Fruit fly (Drosophila melanogaster) whole organism, embryonic: ENCODE data around the gene Pep.

Experiments
- CG11695 ChIP-seq: fragments of 200-800 bp; sonication (Bioruptor generic); IDR thresholded peaks from 3 replicates; pipeline ENCODE4 v1.3.6; 2022; ENCODE audit warnings: missing biosample characterization, missing genetic modification characterization
- CG12155 ChIP-seq: fragments of 200-800 bp; sonication (Bioruptor generic); optimal IDR thresholded peaks from 3 replicates; lab custom pipeline; 2016; ENCODE audit warnings: missing biosample characterization, missing genetic modification characterization
- CG1529 ChIP-seq: fragments of 200-800 bp; sonication (Bioruptor generic); optimal IDR thresholded peaks from 3 replicates; lab custom pipeline; 2018; ENCODE audit warnings: missing biosample characterization, missing genetic modification characterization
- CG15479 ChIP-seq: fragments of 200-800 bp; sonication (Bioruptor generic); optimal IDR thresholded peaks from 3 replicates; lab custom pipeline; 2019; ENCODE audit warnings: missing biosample characterization, mild to moderate bottlenecking, missing genetic modification characterization, moderate library complexity
- CG15696 ChIP-seq: fragments of 200-800 bp; sonication (Bioruptor generic); optimal IDR thresholded peaks from 2 replicates; lab custom pipeline; 2019; ENCODE audit warnings: missing biosample characterization, mild to moderate bottlenecking, missing genetic modification characterization, moderate library complexity
- CG1602 ChIP-seq: fragments of 200-800 bp; sonication (Bioruptor generic); optimal IDR thresholded peaks from 3 replicates; lab custom pipeline; 2016; ENCODE audit warnings: missing biosample characterization, missing genetic modification characterization
- CG17568 ChIP-seq: fragments of 200-800 bp; sonication (Bioruptor generic); optimal IDR thresholded peaks from 2 replicates; lab custom pipeline; 2018; ENCODE audit warnings: missing biosample characterization, mild to moderate bottlenecking, missing genetic modification characterization, moderate library complexity
- CG3163 ChIP-seq: fragments of 200-800 bp; sonication (Bioruptor generic); optimal IDR thresholded peaks from 3 replicates; lab custom pipeline; 2016; ENCODE audit warnings: missing biosample characterization, missing genetic modification characterization
- CG32532 ChIP-seq: fragments of 200-800 bp; sonication (Bioruptor generic); IDR thresholded peaks from 2 replicates; pipeline ENCODE4 v1.3.6; 2022; ENCODE audit warnings: missing biosample characterization, missing genetic modification characterization
- CG34376 ChIP-seq: fragments of 200-800 bp; sonication (Bioruptor generic); optimal IDR thresholded peaks from 2 replicates; lab custom pipeline; 2018; ENCODE audit warnings: missing biosample characterization, mild to moderate bottlenecking, missing genetic modification characterization
- CG34422 ChIP-seq: fragments of 200-800 bp; sonication (Bioruptor generic); IDR thresholded peaks from 3 replicates; pipeline ENCODE4 v1.3.6; 2022; ENCODE audit warnings: missing biosample characterization, missing genetic modification characterization
- CG4404 ChIP-seq: fragments of 200-800 bp; sonication (Bioruptor generic); IDR thresholded peaks from 2 replicates; pipeline ENCODE4 v1.3.6; 2022; ENCODE audit warnings: missing biosample characterization, missing genetic modification characterization
- CG6689 ChIP-seq: fragments of 200-800 bp; sonication (Bioruptor generic); IDR thresholded peaks from 2 replicates; pipeline ENCODE4 v1.3.6; 2022; ENCODE audit warnings: missing biosample characterization, missing genetic modification characterization
- CG7745 ChIP-seq: fragments of 200-800 bp; sonication (Bioruptor generic); optimal IDR thresholded peaks from 2 replicates; lab custom pipeline; 2018; ENCODE audit warnings: missing biosample characterization, mild to moderate bottlenecking, missing genetic modification characterization, moderate library complexity
- CG8765 ChIP-seq: fragments of 200-800 bp; sonication (Bioruptor generic); IDR thresholded peaks from 2 replicates; pipeline ENCODE4 v1.3.6; 2022; ENCODE audit warnings: missing biosample characterization, missing genetic modification characterization
- CG9609 ChIP-seq: fragments of 200-800 bp; sonication (Bioruptor generic); optimal IDR thresholded peaks from 3 replicates; lab custom pipeline; 2016; ENCODE audit warnings: missing biosample characterization, missing genetic modification characterization
- CTCF ChIP-seq: fragments of 200-800 bp; sonication (Bioruptor generic); optimal IDR thresholded peaks from 2 replicates; lab custom pipeline; 2017; ENCODE audit warnings: missing biosample characterization, mild to moderate bottlenecking, missing genetic modification characterization, moderate library complexity
- CoRest ChIP-seq: fragments of 200-800 bp; sonication (Bioruptor generic); optimal IDR thresholded peaks from 3 replicates; lab custom pipeline; 2018; ENCODE audit warnings: missing biosample characterization, mild to moderate bottlenecking, missing genetic modification characterization, moderate library complexity
- CrebB ChIP-seq: fragments of 200-800 bp; sonication (Bioruptor generic); optimal IDR thresholded peaks from 3 replicates; lab custom pipeline; 2018; ENCODE audit warnings: missing biosample characterization, mild to moderate bottlenecking, missing genetic modification characterization
- Drgx ChIP-seq: fragments of 200-800 bp; sonication (Bioruptor generic); IDR thresholded peaks from 2 replicates; pipeline ENCODE4 v1.3.6; 2022; ENCODE audit warnings: missing biosample characterization, missing genetic modification characterization
- E2f1 ChIP-seq: fragments of 200-800 bp; sonication (Bioruptor generic); IDR thresholded peaks from 2 replicates; pipeline ENCODE4 v1.3.6; 2022; ENCODE audit warnings: missing biosample characterization, missing genetic modification characterization
- Elba2 ChIP-seq: fragments of 200-800 bp; sonication (Bioruptor generic); optimal IDR thresholded peaks from 3 replicates; lab custom pipeline; 2016; ENCODE audit warnings: missing biosample characterization, missing genetic modification characterization
- GATAe ChIP-seq: fragments of 200-800 bp; sonication (Bioruptor generic); conservative IDR thresholded peaks from 2 replicates; pipeline ENCODE4 v1.3.6; 2022; ENCODE audit warnings: missing biosample characterization, missing genetic modification characterization
- HLH54F ChIP-seq: fragments of 200-800 bp; sonication (Bioruptor generic); optimal IDR thresholded peaks from 3 replicates; lab custom pipeline; 2016; ENCODE audit warnings: missing biosample characterization, missing genetic modification characterization
- Hsf ChIP-seq: fragments of 200-800 bp; sonication (Bioruptor generic); optimal IDR thresholded peaks from 3 replicates; lab custom pipeline; 2016; ENCODE audit warnings: missing biosample characterization, missing genetic modification characterization
- Jarid2 ChIP-seq: fragments of 200-800 bp; sonication (Bioruptor generic); optimal IDR thresholded peaks from 3 replicates; lab custom pipeline; 2017; ENCODE audit warnings: mild to moderate bottlenecking, missing biosample characterization, missing genetic modification reagents, missing genetic modification characterization
- Lhr ChIP-seq: fragments of 200-800 bp; sonication (Bioruptor generic); optimal IDR thresholded peaks from 3 replicates; lab custom pipeline; 2017; ENCODE audit warnings: mild to moderate bottlenecking, missing biosample characterization, missing genetic modification reagents, missing genetic modification characterization
- Mes4 ChIP-seq: fragments of 200-800 bp; sonication (Bioruptor generic); optimal IDR thresholded peaks from 2 replicates; lab custom pipeline; 2016; ENCODE audit warnings: missing biosample characterization, missing genetic modification characterization
- Nf-YC ChIP-seq: fragments of 200-800 bp; optimal IDR thresholded peaks from 3 replicates; lab custom pipeline; 2019; ENCODE audit warnings: missing biosample characterization, mild to moderate bottlenecking, missing genetic modification characterization, moderate library complexity
- Six4 ChIP-seq: fragments of 200-800 bp; sonication (Bioruptor generic); optimal IDR thresholded peaks from 2 replicates; lab custom pipeline; 2016; ENCODE audit warnings: missing biosample characterization, missing genetic modification characterization
- TFAM ChIP-seq: fragments of 200-800 bp; sonication (Bioruptor generic); optimal IDR thresholded peaks from 2 replicates; lab custom pipeline; 2017; ENCODE audit warnings: missing biosample characterization, missing genetic modification characterization, inconsistent platforms
- az2 ChIP-seq: fragments of 200-800 bp; sonication (Bioruptor generic); optimal IDR thresholded peaks from 3 replicates; lab custom pipeline; 2016; ENCODE audit warnings: missing biosample characterization, missing genetic modification characterization
- bcd ChIP-seq: fragments of 200-800 bp; sonication (Bioruptor generic); optimal IDR thresholded peaks from 2 replicates; lab custom pipeline; 2017; ENCODE audit warnings: missing biosample characterization, mild to moderate bottlenecking, missing genetic modification characterization
- bigmax ChIP-seq: fragments of 200-800 bp; sonication (Bioruptor generic); optimal IDR thresholded peaks from 2 replicates; lab custom pipeline; 2018; ENCODE audit warnings: missing biosample characterization, mild to moderate bottlenecking, missing genetic modification characterization
- cad ChIP-seq: fragments of >200 bp; optimal IDR thresholded peaks from 2 replicates; lab custom pipeline; 2017; ENCODE audit warnings: missing biosample characterization, missing genetic modification characterization
- chm ChIP-seq: fragments of 200-800 bp; sonication (Bioruptor generic); IDR thresholded peaks from 2 replicates; pipeline ENCODE4 v1.3.6; 2022; ENCODE audit warnings: missing biosample characterization, missing genetic modification characterization
- dm ChIP-seq: fragments of 200-800 bp; sonication (Bioruptor generic); optimal IDR thresholded peaks from 3 replicates; lab custom pipeline; 2016; ENCODE audit warnings: missing biosample characterization, missing genetic modification characterization
- gem ChIP-seq: fragments of 200-800 bp; sonication (Bioruptor generic); optimal IDR thresholded peaks from 2 replicates; lab custom pipeline; 2019; ENCODE audit warnings: missing biosample characterization, mild to moderate bottlenecking, missing genetic modification characterization, moderate library complexity
- gfzf ChIP-seq: fragments of 200-800 bp; sonication (Bioruptor generic); optimal IDR thresholded peaks from 2 replicates; lab custom pipeline; 2016; ENCODE audit warnings: missing biosample characterization, mild to moderate bottlenecking, missing genetic modification characterization, moderate library complexity
- gro ChIP-seq: fragments of 200-800 bp; sonication (Bioruptor generic); optimal IDR thresholded peaks from 2 replicates; lab custom pipeline; 2016; ENCODE audit warnings: missing biosample characterization, missing genetic modification characterization
- h ChIP-seq: fragments of >200 bp; optimal IDR thresholded peaks from 2 replicates; lab custom pipeline; 2017
- jigr1 ChIP-seq: fragments of 200-800 bp; sonication (Bioruptor generic); IDR thresholded peaks from 3 replicates; pipeline ENCODE4 v1.3.6; 2022; ENCODE audit warnings: missing biosample characterization, missing genetic modification characterization
- mld ChIP-seq: fragments of 200-800 bp; sonication (Bioruptor generic); IDR thresholded peaks from 3 replicates; pipeline ENCODE4 v1.3.6; 2022; ENCODE audit warnings: missing biosample characterization, missing genetic modification characterization; ENCODE audit not compliant: partially characterized antibody
- nerfin-1 ChIP-seq: fragments of 200-800 bp; sonication (Bioruptor generic); optimal IDR thresholded peaks from 3 replicates; lab custom pipeline; 2019; ENCODE audit warnings: missing biosample characterization, mild to moderate bottlenecking, missing genetic modification characterization, moderate library complexity
- peb ChIP-seq: fragments of 200-800 bp; sonication (Bioruptor generic); IDR thresholded peaks from 2 replicates; pipeline ENCODE4 v1.3.6; 2022; ENCODE audit warnings: missing biosample characterization, missing genetic modification characterization
- salm ChIP-seq: fragments of 200-800 bp; sonication (Bioruptor generic); optimal IDR thresholded peaks from 2 replicates; lab custom pipeline; 2018; ENCODE audit warnings: missing biosample characterization, mild to moderate bottlenecking, missing genetic modification characterization
- sqz ChIP-seq: fragments of 200-800 bp; sonication (Bioruptor generic); optimal IDR thresholded peaks from 3 replicates; lab custom pipeline; 2018; ENCODE audit warnings: missing biosample characterization, mild to moderate bottlenecking, missing genetic modification characterization
- sug ChIP-seq: fragments of 200-800 bp; optimal IDR thresholded peaks from 2 replicates; lab custom pipeline; 2019; ENCODE audit warnings: missing biosample characterization, mild to moderate bottlenecking, missing genetic modification characterization, moderate library complexity
- usp ChIP-seq: fragments of >200 bp; optimal IDR thresholded peaks from 2 replicates; lab custom pipeline; 2017; ENCODE audit warnings: missing biosample characterization, missing genetic modification characterization
- zfh1 ChIP-seq: fragments of 200-800 bp; sonication (Bioruptor generic); IDR thresholded peaks from 3 replicates; pipeline ENCODE4 v1.3.6; 2022; ENCODE audit warnings: missing biosample characterization, missing genetic modification characterization

The Pep gene

DNA sequence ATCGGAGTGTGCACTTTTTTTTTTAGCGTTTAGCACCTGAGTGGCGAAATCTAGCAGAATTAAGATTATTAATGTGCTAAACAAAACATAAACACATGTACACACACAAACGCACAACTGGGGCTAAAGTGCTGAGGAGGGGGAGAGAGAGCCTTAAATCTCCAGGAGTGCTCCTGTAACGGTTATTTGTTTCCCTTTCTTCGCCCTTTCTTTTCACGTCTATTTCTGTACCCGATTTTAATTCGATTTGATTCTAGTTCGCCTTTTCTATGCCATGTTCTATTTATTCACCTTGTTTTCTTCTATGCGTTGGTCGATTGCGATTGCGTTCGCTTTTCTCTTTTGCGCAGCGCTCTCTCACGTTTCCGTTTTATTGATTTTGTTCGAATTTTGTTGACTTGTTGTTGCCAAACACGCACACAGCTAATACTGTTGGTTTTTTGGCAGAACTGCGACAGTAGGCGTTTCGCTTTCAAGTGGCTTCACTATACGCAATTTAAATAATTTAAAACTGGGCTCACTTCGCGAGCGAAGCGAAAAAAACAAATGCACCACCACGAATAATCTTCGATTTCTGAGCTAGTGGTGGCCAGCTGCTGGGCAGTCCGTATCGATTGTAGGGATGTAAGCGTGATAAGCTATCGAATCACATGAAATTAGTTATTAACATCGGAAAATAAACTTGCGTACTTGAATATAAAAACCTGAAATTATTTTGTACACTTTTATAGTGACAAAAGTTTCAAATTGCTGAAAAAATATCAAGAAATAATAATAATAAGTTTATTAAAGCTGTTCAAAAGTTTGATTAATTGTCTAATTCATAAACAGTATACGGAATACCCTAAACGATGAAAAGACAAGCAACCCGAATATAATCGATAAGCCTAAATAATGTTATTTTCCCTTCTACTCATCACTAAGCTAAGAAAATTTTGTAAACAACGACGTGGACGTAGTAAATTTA is 9.1 kb upstream of the Pep start, which contains the start of the genes Krn, Ndfip and CG7484 (continued):
- peak; percentile 68 for TF ChIP-seq CrebB
- no peak for TF ChIP-seq usp (GFP tag; lab: Kevin White, UChicago)
- peak; percentile 69 for TF ChIP-seq CG8765 (GFP tag; lab: Robert Waterston, UW)
- peak; percentile 94 for TF ChIP-seq sug (tag; lab: Kevin White, UChicago)
- peak; percentile 96 for TF ChIP-seq CoRest (tag; lab: Kevin White, UChicago)
- TF ChIP-seq peb (GFP tag; lab: Robert Waterston, UW): 0 out of 2 replicates have a peak, but pooled peaks have one; percentile 41
- TF ChIP-seq salm (tag; lab: Kevin White, UChicago): peak; percentile 74
- peak; percentile 84 for TF ChIP-seq E2f1
- peak; percentile 27 for TF ChIP-seq CG7745 (tag; lab: Kevin White, UChicago)
- TF ChIP-seq CG15479 (GFP tag; lab: Kevin White, UChicago): peak; percentile 82
- TF ChIP-seq CG34422 (GFP tag; lab: Robert Waterston, UW): peak; percentile 86
- TF ChIP-seq CG34376 (GFP tag; lab: Kevin White, UChicago): peak; percentile 76
- TF ChIP-seq Hsf (GFP tag; lab: Kevin White, UChicago): peak; percentile 90
- TF ChIP-seq CG1529 (GFP tag; lab: Kevin White, UChicago): peak; percentile 54
- peak; percentile 82 for TF ChIP-seq mld (GFP tag; lab: Robert Waterston, UW)
- no peak for TF ChIP-seq cad (GFP tag; lab: Kevin White, UChicago)
- TF ChIP-seq gem (tag; lab: Kevin White, UChicago): peak; percentile 96
- TF ChIP-seq bcd: peak; percentile 87
- TF ChIP-seq CG3163 (GFP tag; lab: Kevin White, UChicago): peak; percentile 60
- peak; percentile 85 for TF ChIP-seq az2 (GFP tag; lab: Kevin White, UChicago)
- TF ChIP-seq TFAM (GFP tag; lab: Kevin White, UChicago): no peak
- peak; percentile 68 for TF ChIP-seq gro (GFP tag; lab: Kevin White, UChicago)
- peak; percentile 76 for TF ChIP-seq jigr1 (GFP tag; lab: Robert Waterston, UW)
- no peak for TF ChIP-seq h
- TF ChIP-seq Nf-YC: peak; percentile 86
- peak; percentile 48 for TF ChIP-seq Mes4 (GFP tag; lab: Kevin White, UChicago)
- TF ChIP-seq CG9609 (GFP tag; lab: Kevin White, UChicago): peak; percentile 80
- no peak; the same call in 1 of the 2 replicates for TF ChIP-seq GATAe (GFP tag; lab: Robert Waterston, UW)
- peak; percentile 44 for TF ChIP-seq sqz
- no peak for TF ChIP-seq gfzf (GFP tag; lab: Kevin White, UChicago)
- peak; percentile 82; the same call in 2 of the 3 replicates for TF ChIP-seq CG11695
- peak; percentile 90 for TF ChIP-seq CG32532 (GFP tag; lab: Robert Waterston, UW)
- TF ChIP-seq Lhr: peak; percentile 66
- peak; percentile 48; the same call in 1 of the 2 replicates for TF ChIP-seq chm (GFP tag; lab: Robert Waterston, UW)
- peak; percentile 47 for TF ChIP-seq CG17568
- TF ChIP-seq Drgx: peak; percentile 40; the same call in 1 of the 2 replicates
- TF ChIP-seq nerfin-1 (tag; lab: Kevin White, UChicago): peak; percentile 86
- TF ChIP-seq CG15696 (tag; lab: Kevin White, UChicago): peak; percentile 94
- peak; percentile 88 for TF ChIP-seq CG1602 (GFP tag; lab: Kevin White, UChicago)
- TF ChIP-seq Elba2 (GFP tag; lab: Kevin White, UChicago): peak; percentile 43
- TF ChIP-seq Six4 (GFP tag; lab: Kevin White, UChicago): peak; percentile 77
- peak; percentile 86 for TF ChIP-seq CG6689 (GFP tag; lab: Robert Waterston, UW)
- TF ChIP-seq dm: peak; percentile 31
- peak; percentile 90 for TF ChIP-seq CG12155 (GFP tag; lab: Kevin White, UChicago)
- TF ChIP-seq HLH54F (GFP tag; lab: Kevin White, UChicago): peak; percentile 87
- TF ChIP-seq Jarid2 (GFP tag; lab: Kevin White, UChicago): peak; percentile 64
- TF ChIP-seq zfh1 (GFP tag; lab: Robert Waterston, UW): peak; percentile 81
- TF ChIP-seq bigmax (GFP tag; lab: Kevin White, UChicago): no peak
- peak; percentile 89 for TF ChIP-seq CG4404 (GFP tag; lab: Robert Waterston, UW)
- no peak for TF ChIP-seq CTCF (GFP tag; lab: Kevin White, UChicago)
